Worm (Caenorhabditis elegans) whole organism, young adult: Measurements from ENCODE around the gene ani-2.

Experiments used
- B0019.2 ChIP-seq: fragments of 200-800 bp; sonication (Bioruptor generic); conservative IDR thresholded peaks from 2 replicates; pipeline ENCODE4 v1.3.6; 2022; ENCODE audit warnings: missing genetic modification reagents, missing genetic modification characterization, missing compliant biosample characterization
- D2030.7 ChIP-seq: fragments of 200-800 bp; sonication (Bioruptor generic); IDR thresholded peaks from 2 replicates; pipeline ENCODE4 v1.3.6; 2022; ENCODE audit warnings: missing genetic modification reagents, missing genetic modification characterization, missing compliant biosample characterization
- F33H1.4 ChIP-seq: fragments of 200-800 bp; sonication (Bioruptor generic); IDR thresholded peaks from 2 replicates; pipeline ENCODE4 v1.3.6; 2022; ENCODE audit warnings: missing genetic modification reagents, missing genetic modification characterization, missing compliant biosample characterization
- F57C9.4 ChIP-seq: sonication (generic microtip); optimal IDR thresholded peaks from 2 replicates; lab custom pipeline; 2017; ENCODE audit warnings: mild to moderate bottlenecking, missing genetic modification characterization, missing compliant biosample characterization
- atf-7 ChIP-seq: sonication (generic microtip); optimal IDR thresholded peaks from 2 replicates; lab custom pipeline; 2017; ENCODE audit warnings: mild to moderate bottlenecking, missing genetic modification characterization, missing compliant biosample characterization
- attf-5 ChIP-seq: fragments of 200-800 bp; sonication (Bioruptor generic); optimal IDR thresholded peaks from 2 replicates; lab custom pipeline; 2018; ENCODE audit warnings: mild to moderate bottlenecking, missing genetic modification characterization, missing compliant biosample characterization
- cebp-1 ChIP-seq, 2 experiments: fragments of 200-800 bp in 1 of 2; sonication (Bioruptor generic) in 1 of 2; sonication (generic microtip) in 1 of 2; IDR thresholded peaks in 1 of 2; optimal IDR thresholded peaks in 1 of 2; 2 replicates each; pipeline versions ENCODE4 v1.3.6 to Lab custom; 2017 to 2022; ENCODE audit warnings: missing compliant biosample characterization in 2 of 2, missing genetic modification characterization in 2 of 2, mild to moderate bottlenecking in 1 of 2, missing genetic modification reagents in 1 of 2, moderate library complexity in 1 of 2
- cebp-2 ChIP-seq: fragments of 200-800 bp; sonication (Bioruptor generic); IDR thresholded peaks from 2 replicates; pipeline ENCODE4 v1.3.6; 2022; ENCODE audit warnings: missing genetic modification characterization, missing compliant biosample characterization
- ceh-40 ChIP-seq: fragments of 200-800 bp; sonication (Bioruptor generic); IDR thresholded peaks from 2 replicates; pipeline ENCODE4 v1.3.6; 2022; ENCODE audit warnings: missing genetic modification characterization, missing compliant biosample characterization
- dox-1 ChIP-seq: fragments of 200-800 bp; sonication (Bioruptor generic); IDR thresholded peaks from 2 replicates; pipeline ENCODE4 v1.3.6; 2022; ENCODE audit warnings: missing genetic modification reagents, missing genetic modification characterization, missing compliant biosample characterization
- him-1 ChIP-seq: sonication (generic microtip); optimal IDR thresholded peaks from 2 replicates; lab custom pipeline; 2016; ENCODE audit warnings: missing genotype, missing genetic modification reagents, missing genetic modification characterization, missing compliant biosample characterization
- hmg-1.2 ChIP-seq: fragments of 200-800 bp; sonication (Bioruptor generic); IDR thresholded peaks from 2 replicates; pipeline ENCODE4 v1.3.6; 2022; ENCODE audit warnings: missing genetic modification reagents, missing genetic modification characterization, missing compliant biosample characterization
- let-607 ChIP-seq, 2 experiments: fragments of 200-800 bp in 1 of 2; sonication (Bioruptor generic) in 1 of 2; sonication (generic microtip) in 1 of 2; optimal IDR thresholded peaks; 2 replicates each; lab custom pipeline; 2016 to 2018; ENCODE audit warnings: mild to moderate bottlenecking in 2 of 2, missing compliant biosample characterization in 2 of 2, missing genetic modification characterization in 2 of 2, moderate library complexity in 2 of 2, missing genotype in 1 of 2
- lin-35 ChIP-seq, 3 experiments: fragments of 150-350 bp in 2 of 3; sonication (generic microtip) in 1 of 3; optimal IDR thresholded peaks; 2 replicates each; lab custom pipeline; 2014 to 2018; ENCODE audit warnings: missing biosample characterization in 3 of 3, missing genetic modification characterization in 3 of 3, missing genetic modification reagents in 3 of 3
- madf-10 ChIP-seq: sonication (generic microtip); optimal IDR thresholded peaks from 2 replicates; lab custom pipeline; 2016; ENCODE audit warnings: mild to moderate bottlenecking, missing genetic modification characterization, missing compliant biosample characterization
- madf-8 ChIP-seq: fragments of 200-800 bp; sonication (Bioruptor generic); conservative IDR thresholded peaks from 2 replicates; pipeline ENCODE4 v1.3.6; 2022; ENCODE audit warnings: missing genetic modification reagents, missing genetic modification characterization, missing compliant biosample characterization
- nfyb-1 ChIP-seq: fragments of 200-800 bp; sonication (Bioruptor generic); IDR thresholded peaks from 2 replicates; pipeline ENCODE4 v1.3.6; 2022; ENCODE audit warnings: missing genetic modification reagents, missing genetic modification characterization, missing compliant biosample characterization
- nhr-27 ChIP-seq: fragments of 200-800 bp; sonication (Bioruptor generic); optimal IDR thresholded peaks from 2 replicates; lab custom pipeline; 2018; ENCODE audit warnings: mild to moderate bottlenecking, missing genetic modification characterization, moderate library complexity, missing compliant biosample characterization
- nhr-80 ChIP-seq: sonication (generic microtip); optimal IDR thresholded peaks from 2 replicates; lab custom pipeline; 2016; ENCODE audit warnings: missing genetic modification characterization, missing compliant biosample characterization
- rcor-1 ChIP-seq: fragments of 200-800 bp; sonication (Bioruptor generic); IDR thresholded peaks from 2 replicates; pipeline ENCODE4 v1.3.6; 2022; ENCODE audit warnings: missing genetic modification reagents, missing genetic modification characterization, missing compliant biosample characterization
- repo-1 ChIP-seq: sonication (generic microtip); optimal IDR thresholded peaks from 2 replicates; lab custom pipeline; 2017; ENCODE audit warnings: mild to moderate bottlenecking, missing genetic modification characterization, missing compliant biosample characterization
- rpc-1 ChIP-seq, 2 experiments: fragments of 150-350 bp in 1 of 2; sonication (generic microtip) in 1 of 2; optimal IDR thresholded peaks; 2 replicates each; lab custom pipeline; 2014 to 2018; ENCODE audit warnings: missing biosample characterization in 1 of 2, missing genetic modification characterization in 1 of 2, missing genetic modification reagents in 1 of 2, missing genotype in 1 of 2
- sdz-38 ChIP-seq: sonication (generic microtip); optimal IDR thresholded peaks from 2 replicates; lab custom pipeline; 2016; ENCODE audit warnings: missing genotype, missing genetic modification characterization, missing compliant biosample characterization
- snpc-3.4 ChIP-seq: sonication (generic microtip); optimal IDR thresholded peaks from 2 replicates; lab custom pipeline; 2017; ENCODE audit warnings: missing genetic modification characterization, mild to moderate bottlenecking, missing compliant biosample characterization, antibody characterized with exemption, moderate library complexity, missing genotype, missing genetic modification reagents
- tbp1 ChIP-seq: fragments of 200-800 bp; sonication (Bioruptor generic); optimal IDR thresholded peaks from 2 replicates; lab custom pipeline; 2018; ENCODE audit warnings: mild to moderate bottlenecking, missing genetic modification characterization, missing compliant biosample characterization
- tbx-9 ChIP-seq: sonication (generic microtip); optimal IDR thresholded peaks from 2 replicates; lab custom pipeline; 2016; ENCODE audit warnings: borderline replicate concordance, missing genetic modification characterization, inconsistent platforms, missing compliant biosample characterization
- unc-62 ChIP-seq: fragments of 150-350 bp; optimal IDR thresholded peaks from 2 replicates; lab custom pipeline; 2014; ENCODE audit warnings: missing biosample characterization, missing genetic modification reagents, missing genetic modification characterization
- zim-3 ChIP-seq: sonication (generic microtip); optimal IDR thresholded peaks from 2 replicates; lab custom pipeline; 2017; ENCODE audit warnings: mild to moderate bottlenecking, missing genetic modification characterization, moderate library complexity, missing compliant biosample characterization
- ztf-22 ChIP-seq: fragments of 200-800 bp; sonication (Bioruptor generic); optimal IDR thresholded peaks from 2 replicates; lab custom pipeline; 2018; ENCODE audit warnings: mild to moderate bottlenecking, missing genetic modification characterization, moderate library complexity, missing compliant biosample characterization
- ztf-6 ChIP-seq: fragments of 200-800 bp; sonication (Bioruptor generic); IDR thresholded peaks from 2 replicates; pipeline ENCODE4 v1.3.6; 2022; ENCODE audit warnings: missing genetic modification reagents, missing genetic modification characterization, missing compliant biosample characterization

Gene ani-2

ce11 chrII:6345195-6346158 is 19.7 kb downstream of the ani-2 start, which contains the start of gene C32D5.8:
TSS of gene C32D5.8 (minus strand) at chrII:6345964.
- no peak for TF ChIP-seq unc-62 (GFP tag; lab: Kevin White, UChicago)
- TF ChIP-seq tbp1 (GFP tag; lab: Kevin White, UChicago), result no peak
- no peak for TF ChIP-seq lin-35 (GFP tag; optimal IDR thresholded peaks at IDR 0.05; lab: Kevin White, UChicago)
- no peak for TF ChIP-seq him-1
- TF ChIP-seq snpc-3.4 (tag; lab: Kevin White, UChicago), result no peak
- no peak for TF ChIP-seq F57C9.4
- TF ChIP-seq B0019.2 (GFP tag; lab: Robert Waterston, UW), result no peak
- no peak for TF ChIP-seq rpc-1 (optimal IDR thresholded peaks at IDR 0.05; lab: Kevin White, UChicago)
- no peak for TF ChIP-seq rpc-1 (tag; optimal IDR thresholded peaks at IDR 0.05; lab: Kevin White, UChicago)
- TF ChIP-seq repo-1 (tag; lab: Kevin White, UChicago), result no peak
- TF ChIP-seq, all 124 proteins: peak for 0

ce11 chrII:6344513-6344912 is 20.7 kb downstream of the ani-2 start:
- no peak for TF ChIP-seq attf-5 (GFP tag; lab: Kevin White, UChicago)
- TF ChIP-seq ceh-40 (GFP tag; lab: Robert Waterston, UW), result no peak
- TF ChIP-seq nfyb-1 (GFP tag; lab: Robert Waterston, UW), result no peak
- no peak for TF ChIP-seq atf-7
- TF ChIP-seq madf-10, result no peak
- no peak for TF ChIP-seq D2030.7

DNA sequence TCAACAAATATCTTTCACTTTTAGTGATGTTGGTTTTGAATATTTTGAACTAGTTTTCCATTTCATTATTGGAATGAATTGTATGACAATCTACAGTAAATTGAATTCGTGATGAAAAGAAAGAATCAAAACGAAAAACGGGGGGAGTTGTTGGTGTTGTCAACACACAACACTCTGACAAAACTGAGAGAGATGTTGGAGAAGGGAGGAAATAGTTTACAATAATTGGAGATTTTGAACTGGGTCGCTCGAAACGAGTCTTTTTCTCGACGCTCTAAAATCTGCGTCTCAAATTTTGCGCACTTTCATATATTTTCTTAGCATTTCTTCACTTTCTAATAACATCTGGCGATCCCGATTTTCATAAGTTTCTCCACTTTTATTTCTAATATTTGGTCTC is 21.3 kb downstream of the ani-2 start, which contains the start of gene txt-18:
txt-18 (plus strand) TSS at position 180 of the 400 bp plus-strand sequence.
- TF ChIP-seq let-607 (tag; optimal IDR thresholded peaks at IDR 0.05; lab: Kevin White, UChicago) (no peak), F33H1.4 (no peak), ztf-22 (no peak), hmg-1.2 (GFP tag; lab: Robert Waterston, UW) (peak; percentile 15; the same call in 1 of the 2 replicates), dox-1 (GFP tag; lab: Robert Waterston, UW) (0 out of 2 replicates have a peak, but pooled peaks have one; percentile 6), B0019.2 (GFP tag; lab: Robert Waterston, UW) (no peak), ztf-6 (GFP tag; lab: Robert Waterston, UW) (no peak), nhr-80 (tag; lab: Kevin White, UChicago) (no peak), zim-3 (tag; lab: Kevin White, UChicago) (no peak), cebp-2 (GFP tag; lab: Robert Waterston, UW) (no peak), tbx-9 (tag; lab: Kevin White, UChicago) (no peak), nhr-27 (tag; lab: Kevin White, UChicago) (no peak), sdz-38 (tag; lab: Kevin White, UChicago) (no peak), cebp-1 (GFP tag; IDR thresholded peaks at IDR 0.05; lab: Robert Waterston, UW) (no peak), cebp-1 (tag; optimal IDR thresholded peaks at IDR 0.05; lab: Kevin White, UChicago) (peak; percentile 5)

- no peak for TF ChIP-seq rcor-1 (GFP tag; lab: Robert Waterston, UW)
- TF ChIP-seq madf-8, result no peak
- TF ChIP-seq, all 124 proteins: peak for 0
These were observed 22.7 kb downstream of the ani-2 start for ce11 chrII:6342455-6342854.
